Worm (Caenorhabditis elegans) whole organism, L2 larva: Measurements from ENCODE around the gene sri-51.

Source experiments
- C34F6.9 ChIP-seq: fragments of 150-350 bp; optimal IDR thresholded peaks from 2 replicates; lab custom pipeline; 2014; ENCODE audit warnings: missing biosample characterization, missing genetic modification characterization
- F13H6.1 ChIP-seq: sonication (generic microtip); optimal IDR thresholded peaks from 2 replicates; lab custom pipeline; 2016; ENCODE audit warnings: missing genetic modification characterization, missing compliant biosample characterization
- Y55F3AM.14 ChIP-seq: fragments of 200-800 bp; sonication (Bioruptor generic); optimal IDR thresholded peaks from 2 replicates; lab custom pipeline; 2018; ENCODE audit warnings: mild to moderate bottlenecking, missing genetic modification characterization, missing compliant biosample characterization
- alr-1 ChIP-seq: fragments of 150-350 bp; optimal IDR thresholded peaks from 2 replicates; lab custom pipeline; 2014; ENCODE audit warnings: missing biosample characterization, missing genetic modification characterization
- aly-2 ChIP-seq: fragments of 150-350 bp; optimal IDR thresholded peaks from 2 replicates; lab custom pipeline; 2014; ENCODE audit warnings: missing biosample characterization, missing genetic modification characterization
- ama-1 ChIP-seq: fragments of 150-350 bp; optimal IDR thresholded peaks from 2 replicates; lab custom pipeline; 2018; ENCODE audit warnings: inconsistent platforms
- blmp-1 ChIP-seq: sonication (generic microtip); optimal IDR thresholded peaks from 2 replicates; lab custom pipeline; 2017; ENCODE audit warnings: missing genetic modification characterization, mild to moderate bottlenecking, missing compliant biosample characterization, antibody characterized with exemption, moderate library complexity; ENCODE audit not compliant: insufficient read depth
- ceh-82 ChIP-seq: fragments of 150-350 bp; optimal IDR thresholded peaks from 2 replicates; lab custom pipeline; 2014; ENCODE audit warnings: missing biosample characterization, missing genetic modification characterization
- dmd-4 ChIP-seq: sonication (generic microtip); optimal IDR thresholded peaks from 2 replicates; lab custom pipeline; 2017; ENCODE audit warnings: missing biosample characterization, missing genetic modification characterization
- egl-27 ChIP-seq: sonication (generic microtip); optimal IDR thresholded peaks from 3 replicates; lab custom pipeline; 2017; ENCODE audit warnings: missing biosample characterization, missing genetic modification reagents, missing genetic modification characterization
- elt-1 ChIP-seq: fragments of 150-350 bp; optimal IDR thresholded peaks from 2 replicates; lab custom pipeline; 2014; ENCODE audit warnings: missing biosample characterization, missing genetic modification characterization
- fos-1 ChIP-seq: fragments of 150-350 bp; optimal IDR thresholded peaks from 2 replicates; lab custom pipeline; 2014; ENCODE audit warnings: missing biosample characterization, missing genetic modification characterization
- lin-13 ChIP-seq: fragments of 150-350 bp; optimal IDR thresholded peaks from 2 replicates; lab custom pipeline; 2014; ENCODE audit warnings: missing biosample characterization, missing genetic modification reagents, missing genetic modification characterization
- lin-39 ChIP-seq: fragments of 150-350 bp; optimal IDR thresholded peaks from 2 replicates; lab custom pipeline; 2014; ENCODE audit warnings: missing biosample characterization, missing genetic modification reagents, missing genetic modification characterization
- lsy-2 ChIP-seq, 2 experiments: fragments of 150-350 bp in 1 of 2; sonication (generic microtip) in 1 of 2; optimal IDR thresholded peaks; 2 replicates each; lab custom pipeline; 2014 to 2017; ENCODE audit warnings: missing biosample characterization in 2 of 2, missing genetic modification characterization in 2 of 2
- mab-5 ChIP-seq: fragments of 150-350 bp; optimal IDR thresholded peaks from 2 replicates; lab custom pipeline; 2014; ENCODE audit warnings: missing biosample characterization, missing genetic modification characterization
- mdl-1 ChIP-seq, 2 experiments: fragments of 150-350 bp in 1 of 2; sonication (generic microtip) in 1 of 2; optimal IDR thresholded peaks; 2 replicates each; lab custom pipeline; 2017; ENCODE audit warnings: missing biosample characterization in 2 of 2, missing genetic modification characterization in 2 of 2
- nhr-10 ChIP-seq: sonication (generic microtip); optimal IDR thresholded peaks from 2 replicates; lab custom pipeline; 2017; ENCODE audit warnings: missing biosample characterization, missing genetic modification characterization
- nhr-11 ChIP-seq: fragments of 150-350 bp; optimal IDR thresholded peaks from 2 replicates; lab custom pipeline; 2014; ENCODE audit warnings: missing biosample characterization, missing genetic modification characterization
- nhr-21 ChIP-seq: fragments of 150-350 bp; optimal IDR thresholded peaks from 2 replicates; lab custom pipeline; 2014; ENCODE audit warnings: missing biosample characterization, missing genetic modification characterization
- nhr-23 ChIP-seq: fragments of 150-350 bp; optimal IDR thresholded peaks from 2 replicates; lab custom pipeline; 2014; ENCODE audit warnings: missing biosample characterization, missing genetic modification reagents, missing genetic modification characterization
- nhr-237 ChIP-seq: fragments of 150-350 bp; optimal IDR thresholded peaks from 2 replicates; lab custom pipeline; 2014; ENCODE audit warnings: missing biosample characterization, missing genetic modification characterization
- nhr-6 ChIP-seq: fragments of 150-350 bp; optimal IDR thresholded peaks from 2 replicates; lab custom pipeline; 2014; ENCODE audit warnings: missing biosample characterization, missing genetic modification characterization
- nhr-77 ChIP-seq: fragments of 150-350 bp; optimal IDR thresholded peaks from 2 replicates; lab custom pipeline; 2014; ENCODE audit warnings: missing biosample characterization, missing genetic modification characterization
- sem-4 ChIP-seq: fragments of 150-350 bp; optimal IDR thresholded peaks from 2 replicates; lab custom pipeline; 2014; ENCODE audit warnings: missing biosample characterization, missing genetic modification reagents, missing genetic modification characterization
- sma-3 ChIP-seq: sonication (generic microtip); optimal IDR thresholded peaks from 2 replicates; lab custom pipeline; 2016; ENCODE audit warnings: missing genetic modification reagents, missing genetic modification characterization, missing compliant biosample characterization
- sma-9 ChIP-seq, 2 experiments: fragments of 150-350 bp in 1 of 2; sonication (generic microtip) in 1 of 2; optimal IDR thresholded peaks; 2 replicates each; lab custom pipeline; 2014 to 2016; ENCODE audit warnings: missing genetic modification characterization in 2 of 2, mild to moderate bottlenecking in 1 of 2, missing biosample characterization in 1 of 2, missing compliant biosample characterization in 1 of 2, missing genetic modification reagents in 1 of 2, moderate library complexity in 1 of 2
- snpc-4 ChIP-seq: fragments of 150-350 bp; optimal IDR thresholded peaks from 2 replicates; lab custom pipeline; 2014; ENCODE audit warnings: missing biosample characterization, missing genetic modification characterization
- unc-55 ChIP-seq: fragments of 150-350 bp; sonication (generic microtip); optimal IDR thresholded peaks from 3 replicates; lab custom pipeline; 2014; ENCODE audit warnings: missing biosample characterization, missing genetic modification reagents, missing genetic modification characterization
- unc-62 ChIP-seq: fragments of 150-350 bp; optimal IDR thresholded peaks from 2 replicates; lab custom pipeline; 2014; ENCODE audit warnings: missing biosample characterization, missing genetic modification reagents, missing genetic modification characterization
- ztf-4 ChIP-seq: fragments of 150-350 bp; optimal IDR thresholded peaks from 2 replicates; lab custom pipeline; 2014; ENCODE audit warnings: missing biosample characterization, missing genetic modification characterization

The sri-51 gene

ce11 chrII:3170089-3170488 lies 28.8 kb downstream of the sri-51 start, which contains the start of gene fbxc-55:
Gene fbxc-55 (minus strand): TSS chrII:3170189.
- TF ChIP-seq sma-9 (GFP tag; optimal IDR thresholded peaks at IDR 0.05; lab: Kevin White, UChicago) (no peak), sma-9 (tag; optimal IDR thresholded peaks at IDR 0.05; lab: Kevin White, UChicago) (no peak)

ce11 chrII:3158985-3159384 lies 39.9 kb downstream of the sri-51 start, which contains the start of gene sri-34:
Gene sri-34 (minus strand): TSS chrII:3159085.
- TF ChIP-seq ceh-82 (no peak), sma-3 (GFP tag; lab: Kevin White, UChicago) (no peak), nhr-6 (no peak), Y55F3AM.14 (GFP tag; lab: Kevin White, UChicago) (no peak), mdl-1 (tag; optimal IDR thresholded peaks at IDR 0.05; lab: Kevin White, UChicago) (no peak)

- no peak for TF ChIP-seq fos-1
- TF ChIP-seq nhr-21 (tag; lab: Kevin White, UChicago) = peak; percentile 5
Observed at ce11 chrII:3156749-3157148, 42.1 kb downstream of the sri-51 start, which contains the start of gene sri-33. Gene sri-33 (minus strand): TSS chrII:3156849.

- TF ChIP-seq ztf-4 = no peak
- no peak for TF ChIP-seq nhr-77
- no peak for TF ChIP-seq nhr-237 (tag; lab: Kevin White, UChicago)
- no peak for TF ChIP-seq lsy-2 (tag; optimal IDR thresholded peaks at IDR 0.05; lab: Kevin White, UChicago)
- no peak for TF ChIP-seq nhr-6
- TF ChIP-seq lin-13 (GFP tag; lab: Kevin White, UChicago) = no peak
Observed at ce11 chrII:3154383-3154782, 44.5 kb downstream of the sri-51 start, which contains the start of gene sri-32. Gene sri-32 (minus strand): TSS chrII:3154483.

- TF ChIP-seq alr-1 = no peak
- no peak for TF ChIP-seq elt-1
- no peak for TF ChIP-seq C34F6.9 (tag; lab: Kevin White, UChicago)
- no peak for TF ChIP-seq dmd-4 (tag; lab: Kevin White, UChicago)
- TF ChIP-seq lin-13 (GFP tag; lab: Kevin White, UChicago) = no peak
- no peak for TF ChIP-seq ceh-82
- no peak for TF ChIP-seq lin-39 (tag; lab: Kevin White, UChicago)
- TF ChIP-seq Y55F3AM.14 (GFP tag; lab: Kevin White, UChicago) = no peak
- TF ChIP-seq mab-5 (tag; lab: Kevin White, UChicago) = no peak
Observed at ce11 chrII:3151615-3152014, 47.3 kb downstream of the sri-51 start, which contains the start of the genes T10D4.14 and T10D4.19. Gene T10D4.14 (minus strand): TSS chrII:3151715. Gene T10D4.19 (plus strand): TSS chrII:3151918.

- TF ChIP-seq egl-27 (tag; lab: Kevin White, UChicago) = no peak
- no peak for TF ChIP-seq blmp-1
- TF ChIP-seq unc-55 (GFP tag; lab: Kevin White, UChicago) = no peak
- TF ChIP-seq snpc-4 (tag; lab: Kevin White, UChicago) = no peak
- no peak for TF ChIP-seq lin-13 (GFP tag; lab: Kevin White, UChicago)
- TF ChIP-seq C34F6.9 (tag; lab: Kevin White, UChicago) = no peak
- no peak for TF ChIP-seq nhr-21 (tag; lab: Kevin White, UChicago)
- no peak for TF ChIP-seq aly-2 (tag; lab: Kevin White, UChicago)
Observed at ce11 chrII:3149521-3150190, 49.2 kb downstream of the sri-51 start, which contains the start of the genes T10D4.11 and T10D4.1. Gene T10D4.11 (minus strand): TSS chrII:3149621. Gene T10D4.1 (plus strand): TSS chrII:3150140.

ce11 chrII:3148404-3148803 lies 50.5 kb downstream of the sri-51 start:
- TF ChIP-seq snpc-4 (tag; lab: Kevin White, UChicago) (no peak), mab-5 (tag; lab: Kevin White, UChicago) (no peak), nhr-77 (no peak), lin-13 (GFP tag; lab: Kevin White, UChicago) (no peak), nhr-11 (no peak), egl-27 (tag; lab: Kevin White, UChicago) (no peak), ama-1 (lab: Kevin White, UChicago) (no peak), sem-4 (tag; lab: Kevin White, UChicago) (no peak), nhr-23 (tag; lab: Kevin White, UChicago) (no peak), ceh-82 (no peak), alr-1 (no peak), nhr-237 (tag; lab: Kevin White, UChicago) (no peak), F13H6.1 (tag; lab: Kevin White, UChicago) (no peak), nhr-10 (no peak), Y55F3AM.14 (GFP tag; lab: Kevin White, UChicago) (no peak), unc-62 (GFP tag; lab: Kevin White, UChicago) (no peak)
